Worm (Caenorhabditis elegans): ENCODE measurements around the gene str-31.

DNA sequence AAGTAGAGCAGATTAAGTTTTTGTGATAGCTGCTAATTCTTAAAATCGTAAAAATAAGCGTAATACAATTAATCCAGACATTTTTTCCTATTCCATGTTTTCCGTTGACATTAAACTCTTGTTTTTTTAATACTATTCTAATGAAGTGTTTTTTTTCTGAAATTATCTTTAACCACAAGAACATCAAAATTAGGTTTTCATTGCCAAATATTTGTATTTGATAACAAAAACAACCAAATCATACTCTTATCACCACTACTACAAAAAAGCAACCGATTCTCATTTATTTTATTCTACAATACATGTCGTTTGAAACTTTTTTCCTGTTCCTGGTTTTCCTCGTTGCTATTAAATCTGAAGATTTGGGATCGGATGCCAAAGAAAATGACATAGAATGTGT lies 18.7 kb upstream of the str-31 start, which contains the start of gene C54F6.17:
- TF ChIP-seq ceh-79 (tag; optimal IDR thresholded peaks at IDR 0.05), result no peak
- TF ChIP-seq athp-1 (tag; optimal IDR thresholded peaks at IDR 0.05), result no peak
- TF ChIP-seq F10E7.11 (tag; optimal IDR thresholded peaks at IDR 0.05), result no peak
- TF ChIP-seq lin-40 (tag; optimal IDR thresholded peaks at IDR 0.05), result no peak
- TF ChIP-seq sdz-38 (tag; optimal IDR thresholded peaks at IDR 0.05), result no peak
- no peak for TF ChIP-seq snpc-4 (GFP tag; optimal IDR thresholded peaks at IDR 0.05)
- no peak for TF ChIP-seq snpc-4 (tag; optimal IDR thresholded peaks at IDR 0.05)
- TF ChIP-seq zim-3 (tag; optimal IDR thresholded peaks at IDR 0.05), result no peak
- no peak for TF ChIP-seq pha-4 (tag; optimal IDR thresholded peaks at IDR 0.05)
- no peak for TF ChIP-seq bed-2 (GFP tag; IDR thresholded peaks at IDR 0.05)
